Fruit fly (Drosophila melanogaster): ENCODE data around the gene CG11760.

The CG11760 gene

DNA sequence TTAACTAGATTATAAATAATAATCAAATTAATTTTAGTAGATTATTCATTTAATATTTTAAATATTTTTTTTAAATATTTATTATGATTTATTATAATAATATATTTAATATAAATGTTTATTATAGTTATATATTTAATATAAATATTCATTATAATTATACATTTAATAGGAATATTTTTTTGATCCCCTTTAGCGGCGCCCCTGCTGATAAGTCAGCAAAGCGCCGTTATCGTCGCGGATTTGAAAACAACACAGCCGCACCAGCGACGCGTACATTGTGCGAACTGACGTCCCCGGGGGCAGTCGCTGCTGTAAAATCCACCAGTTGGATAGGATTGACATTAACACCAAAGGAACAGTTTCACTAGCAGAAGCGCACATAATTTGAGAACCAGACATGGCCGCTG lies 6.3 kb upstream of the CG11760 start, which contains the start of gene CG8112 (continued):
- TF ChIP-seq Dfd (GFP tag; optimal IDR thresholded peaks at IDR 0.05) (no peak), Dad (GFP tag; optimal IDR thresholded peaks at IDR 0.05) (no peak), ttk (GFP tag; IDR thresholded peaks at IDR 0.05) (no peak), CG10147 (GFP tag; optimal IDR thresholded peaks at IDR 0.05) (no peak), CG3995 (GFP tag; optimal IDR thresholded peaks at IDR 0.05) (no peak), Hr3 (GFP tag; optimal IDR thresholded peaks at IDR 0.05) (no peak), exex (tag; optimal IDR thresholded peaks at IDR 0.05) (no peak), Poxn (GFP tag; IDR thresholded peaks at IDR 0.05) (no peak), CG32767 (GFP tag; IDR thresholded peaks at IDR 0.05) (no peak), slbo (GFP tag; IDR thresholded peaks at IDR 0.05) (no peak), sd (tag; optimal IDR thresholded peaks at IDR 0.05) (no peak), fu2 (GFP tag; optimal IDR thresholded peaks at IDR 0.05) (no peak), vfl (GFP tag; optimal IDR thresholded peaks at IDR 0.05) (no peak), chinmo (GFP tag; IDR thresholded peaks at IDR 0.05; ENCODE audit: partially characterized antibody) (no peak), p53 (GFP tag; optimal IDR thresholded peaks at IDR 0.05) (no peak), pzg (GFP tag; optimal IDR thresholded peaks at IDR 0.05) (no peak), scrt (GFP tag; optimal IDR thresholded peaks at IDR 0.05) (no peak), row (GFP tag; IDR thresholded peaks at IDR 0.05) (peak; percentile 50; the same call in 2 of the 3 replicates), CG9876 (GFP tag; optimal IDR thresholded peaks at IDR 0.05) (no peak), CG9609 (GFP tag; optimal IDR thresholded peaks at IDR 0.05) (no peak), CG8924 (tag; optimal IDR thresholded peaks at IDR 0.05) (peak; percentile 44), caup (GFP tag; optimal IDR thresholded peaks at IDR 0.05; ENCODE audit: severe bottlenecking) (no peak), CG7987 (GFP tag; optimal IDR thresholded peaks at IDR 0.05) (no peak), CG11093 (GFP tag; IDR thresholded peaks at IDR 0.05) (no peak), gfzf (GFP tag; optimal IDR thresholded peaks at IDR 0.05) (no peak), CG6175 (GFP tag; IDR thresholded peaks at IDR 0.05) (no peak), Gsc (GFP tag; IDR thresholded peaks at IDR 0.05) (no peak), Usf (GFP tag; optimal IDR thresholded peaks at IDR 0.05) (no peak), ash1 (GFP tag; optimal IDR thresholded peaks at IDR 0.05) (no peak), br (optimal IDR thresholded peaks at IDR 0.05) (no peak), bbx (GFP tag; IDR thresholded peaks at IDR 0.05; ENCODE audit: partially characterized antibody) (no peak), CG10274 (GFP tag; optimal IDR thresholded peaks at IDR 0.05) (no peak), da (GFP tag; optimal IDR thresholded peaks at IDR 0.05) (no peak), CG5180 (GFP tag; optimal IDR thresholded peaks at IDR 0.05) (no peak), Spps (tag; optimal IDR thresholded peaks at IDR 0.05) (no peak), wek (GFP tag; optimal IDR thresholded peaks at IDR 0.05) (no peak), CG1647 (GFP tag; optimal IDR thresholded peaks at IDR 0.05) (no peak), Hr51 (GFP tag; optimal IDR thresholded peaks at IDR 0.05) (no peak), CG13894 (tag; optimal IDR thresholded peaks at IDR 0.05) (no peak), Ets97D (GFP tag; optimal IDR thresholded peaks at IDR 0.05) (no peak), Neu2 (GFP tag; optimal IDR thresholded peaks at IDR 0.05; ENCODE audit: borderline replicate concordance) (no peak), org-1 (GFP tag; optimal IDR thresholded peaks at IDR 0.05) (no peak), dati (GFP tag; IDR thresholded peaks at IDR 0.05) (no peak), CrebB (tag; optimal IDR thresholded peaks at IDR 0.05) (no peak), al (GFP tag; IDR thresholded peaks at IDR 0.05) (no peak), nerfin-2 (GFP tag; IDR thresholded peaks at IDR 0.05; ENCODE audit: partially characterized antibody) (no peak), prd (optimal IDR thresholded peaks at IDR 0.05) (no peak), prd (GFP tag; IDR thresholded peaks at IDR 0.05) (no peak), Deaf1 (tag; optimal IDR thresholded peaks at IDR 0.05) (no peak), CG10267 (tag; optimal IDR thresholded peaks at IDR 0.05) (no peak), HLH54F (GFP tag; optimal IDR thresholded peaks at IDR 0.05) (no peak), HmgD (GFP tag; optimal IDR thresholded peaks at IDR 0.05) (no peak), ranshi (GFP tag; IDR thresholded peaks at IDR 0.05) (no peak)
